Fruit fly (Drosophila melanogaster) whole organism, embryonic: ENCODE measurements around the gene Or7a.

Experiments used
- Bgb ChIP-seq: fragments of 200-800 bp; sonication (Bioruptor generic); IDR thresholded peaks from 2 replicates; pipeline ENCODE4 v1.3.6; 2022; ENCODE audit warnings: missing biosample characterization, missing genetic modification characterization; ENCODE audit not compliant: partially characterized antibody
- BtbVII ChIP-seq: fragments of 200-800 bp; sonication (Bioruptor generic); optimal IDR thresholded peaks from 3 replicates; lab custom pipeline; 2017; ENCODE audit warnings: missing biosample characterization, mild to moderate bottlenecking, missing genetic modification characterization
- CG11560 ChIP-seq: fragments of 200-800 bp; sonication (Bioruptor generic); IDR thresholded peaks from 3 replicates; pipeline ENCODE4 v1.3.6; 2022; ENCODE audit warnings: missing biosample characterization, missing genetic modification characterization
- CG11695 ChIP-seq: fragments of 200-800 bp; sonication (Bioruptor generic); IDR thresholded peaks from 3 replicates; pipeline ENCODE4 v1.3.6; 2022; ENCODE audit warnings: missing biosample characterization, missing genetic modification characterization
- CG12071 ChIP-seq: fragments of 200-800 bp; sonication (Bioruptor generic); optimal IDR thresholded peaks from 3 replicates; lab custom pipeline; 2018; ENCODE audit warnings: missing biosample characterization, mild to moderate bottlenecking, missing genetic modification characterization
- CG12659 ChIP-seq: fragments of 200-800 bp; sonication (Bioruptor generic); optimal IDR thresholded peaks from 3 replicates; lab custom pipeline; 2017; ENCODE audit warnings: mild to moderate bottlenecking, missing biosample characterization, missing genetic modification reagents, missing genetic modification characterization
- CG15073 ChIP-seq: fragments of 200-800 bp; sonication (Bioruptor generic); optimal IDR thresholded peaks from 2 replicates; lab custom pipeline; 2016; ENCODE audit warnings: missing biosample characterization, missing genetic modification characterization
- CG1529 ChIP-seq: fragments of 200-800 bp; sonication (Bioruptor generic); optimal IDR thresholded peaks from 3 replicates; lab custom pipeline; 2018; ENCODE audit warnings: missing biosample characterization, missing genetic modification characterization
- CG16863 ChIP-seq: fragments of 200-800 bp; sonication (Bioruptor generic); optimal IDR thresholded peaks from 3 replicates; lab custom pipeline; 2016; ENCODE audit warnings: missing biosample characterization, missing genetic modification characterization
- CG17568 ChIP-seq: fragments of 200-800 bp; sonication (Bioruptor generic); optimal IDR thresholded peaks from 2 replicates; lab custom pipeline; 2018; ENCODE audit warnings: missing biosample characterization, mild to moderate bottlenecking, missing genetic modification characterization, moderate library complexity
- CG18011 ChIP-seq: fragments of 200-800 bp; sonication (Bioruptor generic); optimal IDR thresholded peaks from 2 replicates; lab custom pipeline; 2017; ENCODE audit warnings: missing biosample characterization, missing genetic modification characterization, mild to moderate bottlenecking, moderate library complexity, missing genotype
- CG2120 ChIP-seq: fragments of 200-800 bp; sonication (Bioruptor generic); optimal IDR thresholded peaks from 3 replicates; lab custom pipeline; 2016; ENCODE audit warnings: missing biosample characterization, missing genetic modification characterization
- CG2202 ChIP-seq: fragments of 200-800 bp; sonication (Bioruptor generic); optimal IDR thresholded peaks from 2 replicates; lab custom pipeline; 2018; ENCODE audit warnings: missing biosample characterization, mild to moderate bottlenecking, missing genetic modification characterization
- CG2875 ChIP-seq: fragments of 200-800 bp; sonication (Bioruptor generic); optimal IDR thresholded peaks from 2 replicates; lab custom pipeline; 2017; ENCODE audit warnings: missing biosample characterization, mild to moderate bottlenecking, missing genetic modification characterization, missing genetic modification reagents
- CG31441 ChIP-seq: fragments of 200-800 bp; sonication (Bioruptor generic); IDR thresholded peaks from 2 replicates; pipeline ENCODE4 v1.3.6; 2022; ENCODE audit warnings: missing biosample characterization, missing genetic modification characterization
- CG32767 ChIP-seq: fragments of 200-800 bp; sonication (Bioruptor generic); IDR thresholded peaks from 2 replicates; pipeline ENCODE4 v1.3.6; 2022; ENCODE audit warnings: missing biosample characterization, missing genetic modification characterization
- CG34224 ChIP-seq: fragments of 200-800 bp; sonication (Bioruptor generic); IDR thresholded peaks from 3 replicates; pipeline ENCODE4 v1.3.6; 2022; ENCODE audit warnings: missing biosample characterization, missing genetic modification characterization; ENCODE audit not compliant: partially characterized antibody
- CG3726 ChIP-seq: fragments of 200-800 bp; sonication (Bioruptor generic); IDR thresholded peaks from 3 replicates; pipeline ENCODE4, ENCODE4 v1.3.6; 2022; ENCODE audit warnings: missing biosample characterization, missing genetic modification characterization
- CG3838 ChIP-seq: fragments of 200-800 bp; sonication (Bioruptor generic); optimal IDR thresholded peaks from 3 replicates; lab custom pipeline; 2016; ENCODE audit warnings: missing biosample characterization, missing genetic modification characterization
- CG6813 ChIP-seq: fragments of 200-800 bp; sonication (Bioruptor generic); optimal IDR thresholded peaks from 2 replicates; lab custom pipeline; 2017; ENCODE audit warnings: missing biosample characterization, missing genetic modification characterization, mild to moderate bottlenecking, moderate library complexity, missing genetic modification reagents
- CG8281 ChIP-seq: fragments of 200-800 bp; sonication (Bioruptor generic); optimal IDR thresholded peaks from 2 replicates; lab custom pipeline; 2018; ENCODE audit warnings: missing biosample characterization, mild to moderate bottlenecking, missing genetic modification characterization, moderate library complexity
- CG8944 ChIP-seq: fragments of 200-800 bp; sonication (Bioruptor generic); optimal IDR thresholded peaks from 3 replicates; lab custom pipeline; 2016; ENCODE audit warnings: missing biosample characterization, missing genetic modification characterization
- CG9932 ChIP-seq: fragments of 200-800 bp; sonication (Bioruptor generic); IDR thresholded peaks from 2 replicates; pipeline ENCODE4 v1.3.6; 2022; ENCODE audit warnings: missing biosample characterization, missing genetic modification characterization
- E2f2 ChIP-seq: fragments of 200-800 bp; sonication (Bioruptor generic); IDR thresholded peaks from 2 replicates; pipeline ENCODE4 v1.3.6; 2022; ENCODE audit warnings: missing biosample characterization, missing genetic modification characterization
- GATAe ChIP-seq: fragments of 200-800 bp; sonication (Bioruptor generic); conservative IDR thresholded peaks from 2 replicates; pipeline ENCODE4 v1.3.6; 2022; ENCODE audit warnings: missing biosample characterization, missing genetic modification characterization
- HLH4C ChIP-seq: fragments of 200-800 bp; sonication (Bioruptor generic); IDR thresholded peaks from 3 replicates; pipeline ENCODE4 v1.3.6; 2022; ENCODE audit warnings: missing biosample characterization, missing genetic modification characterization; ENCODE audit not compliant: partially characterized antibody
- HLHmδ ChIP-seq: fragments of 200-800 bp; sonication (Bioruptor generic); optimal IDR thresholded peaks from 2 replicates; lab custom pipeline; 2018; ENCODE audit warnings: missing biosample characterization, mild to moderate bottlenecking, missing genetic modification characterization, moderate library complexity
- Kr ChIP-seq: fragments of 200-800 bp; sonication (Bioruptor generic); optimal IDR thresholded peaks from 2 replicates; lab custom pipeline; 2017; ENCODE audit warnings: missing biosample characterization, mild to moderate bottlenecking, missing genetic modification characterization
- NFAT ChIP-seq: fragments of 200-800 bp; sonication (Bioruptor generic); IDR thresholded peaks from 2 replicates; pipeline ENCODE4 v1.3.6; 2022; ENCODE audit warnings: missing biosample characterization, missing genetic modification characterization
- Nf-YA ChIP-seq: fragments of 200-800 bp; sonication (Bioruptor generic); IDR thresholded peaks from 2 replicates; pipeline ENCODE4 v1.3.6; 2022; ENCODE audit warnings: missing biosample characterization, missing genetic modification characterization
- Rfx ChIP-seq: fragments of 200-800 bp; sonication (Bioruptor generic); IDR thresholded peaks from 2 replicates; pipeline ENCODE4 v1.3.6; 2022; ENCODE audit warnings: missing biosample characterization, missing genetic modification characterization
- Sry-δ ChIP-seq: fragments of 200-800 bp; sonication (Bioruptor generic); optimal IDR thresholded peaks from 2 replicates; lab custom pipeline; 2016; ENCODE audit warnings: missing biosample characterization, missing genetic modification characterization
- Stat92E ChIP-seq, 3 experiments: fragments of >200 bp in 2 of 3; fragments of 200-800 bp in 1 of 3; sonication (Bioruptor generic) in 1 of 3; optimal IDR thresholded peaks; 2 replicates each; lab custom pipeline; 2017 to 2019; ENCODE audit warnings: missing biosample characterization in 3 of 3, missing genetic modification characterization in 3 of 3, mild to moderate bottlenecking in 1 of 3, moderate library complexity in 1 of 3
- bbx ChIP-seq: fragments of 200-800 bp; sonication (Bioruptor generic); IDR thresholded peaks from 2 replicates; pipeline ENCODE4 v1.3.6; 2022; ENCODE audit warnings: missing biosample characterization, missing genetic modification characterization; ENCODE audit not compliant: partially characterized antibody
- cato ChIP-seq: fragments of 200-800 bp; sonication (Bioruptor generic); optimal IDR thresholded peaks from 2 replicates; lab custom pipeline; 2016; ENCODE audit warnings: missing biosample characterization, missing genetic modification characterization, borderline replicate concordance
- crp ChIP-seq, 2 experiments: fragments of 200-800 bp; sonication (Bioruptor generic); optimal IDR thresholded peaks; 2 replicates in 1 of 2; 3 replicates in 1 of 2; lab custom pipeline; 2017; ENCODE audit warnings: missing biosample characterization in 2 of 2, missing genetic modification characterization in 2 of 2, mild to moderate bottlenecking in 1 of 2, moderate library complexity in 1 of 2
- cwo ChIP-seq: fragments of 200-800 bp; sonication (Bioruptor generic); optimal IDR thresholded peaks from 3 replicates; lab custom pipeline; 2017; ENCODE audit warnings: missing biosample characterization, missing genetic modification characterization, mild to moderate bottlenecking, moderate library complexity, missing genetic modification reagents
- dm ChIP-seq: fragments of 200-800 bp; sonication (Bioruptor generic); optimal IDR thresholded peaks from 3 replicates; lab custom pipeline; 2016; ENCODE audit warnings: missing biosample characterization, missing genetic modification characterization
- inv ChIP-seq: fragments of 200-800 bp; sonication (Bioruptor generic); IDR thresholded peaks from 2 replicates; pipeline ENCODE4 v1.3.6; 2022; ENCODE audit warnings: missing biosample characterization, missing genetic modification characterization; ENCODE audit not compliant: partially characterized antibody
- knrl ChIP-seq: fragments of 200-800 bp; sonication (Bioruptor generic); IDR thresholded peaks from 3 replicates; pipeline ENCODE4 v1.3.6; 2022; ENCODE audit warnings: missing biosample characterization, missing genetic modification characterization; ENCODE audit not compliant: partially characterized antibody
- lov ChIP-seq, 2 experiments: fragments of 200-800 bp in 1 of 2; fragments of >200 bp in 1 of 2; sonication (Bioruptor generic) in 1 of 2; IDR thresholded peaks in 1 of 2; optimal IDR thresholded peaks in 1 of 2; 2 replicates in 1 of 2; 3 replicates in 1 of 2; pipeline versions ENCODE4 v1.3.6 to Lab custom; 2017 to 2022; ENCODE audit warnings: missing biosample characterization in 1 of 2, missing genetic modification characterization in 1 of 2
- onecut ChIP-seq: fragments of 200-800 bp; sonication (Bioruptor generic); IDR thresholded peaks from 2 replicates; pipeline ENCODE4 v1.3.6; 2022; ENCODE audit warnings: missing biosample characterization, missing genetic modification characterization
- row ChIP-seq: fragments of 200-800 bp; sonication (Bioruptor generic); IDR thresholded peaks from 3 replicates; pipeline ENCODE4 v1.3.6; 2022; ENCODE audit warnings: missing biosample characterization, missing genetic modification characterization
- salm ChIP-seq: fragments of 200-800 bp; sonication (Bioruptor generic); optimal IDR thresholded peaks from 2 replicates; lab custom pipeline; 2018; ENCODE audit warnings: missing biosample characterization, mild to moderate bottlenecking, missing genetic modification characterization
- sd ChIP-seq: fragments of 200-800 bp; sonication (Bioruptor generic); optimal IDR thresholded peaks from 3 replicates; lab custom pipeline; 2018; ENCODE audit warnings: missing biosample characterization, mild to moderate bottlenecking, missing genetic modification characterization, moderate library complexity
- sob ChIP-seq: fragments of 200-800 bp; sonication (Bioruptor generic); IDR thresholded peaks from 2 replicates; pipeline ENCODE4 v1.3.6; 2022; ENCODE audit warnings: missing biosample characterization, missing genetic modification characterization
- sr ChIP-seq: fragments of 200-800 bp; sonication (Bioruptor generic); IDR thresholded peaks from 3 replicates; pipeline ENCODE4 v1.3.6; 2022; ENCODE audit warnings: missing biosample characterization, missing genetic modification characterization

The Or7a gene

DNA sequence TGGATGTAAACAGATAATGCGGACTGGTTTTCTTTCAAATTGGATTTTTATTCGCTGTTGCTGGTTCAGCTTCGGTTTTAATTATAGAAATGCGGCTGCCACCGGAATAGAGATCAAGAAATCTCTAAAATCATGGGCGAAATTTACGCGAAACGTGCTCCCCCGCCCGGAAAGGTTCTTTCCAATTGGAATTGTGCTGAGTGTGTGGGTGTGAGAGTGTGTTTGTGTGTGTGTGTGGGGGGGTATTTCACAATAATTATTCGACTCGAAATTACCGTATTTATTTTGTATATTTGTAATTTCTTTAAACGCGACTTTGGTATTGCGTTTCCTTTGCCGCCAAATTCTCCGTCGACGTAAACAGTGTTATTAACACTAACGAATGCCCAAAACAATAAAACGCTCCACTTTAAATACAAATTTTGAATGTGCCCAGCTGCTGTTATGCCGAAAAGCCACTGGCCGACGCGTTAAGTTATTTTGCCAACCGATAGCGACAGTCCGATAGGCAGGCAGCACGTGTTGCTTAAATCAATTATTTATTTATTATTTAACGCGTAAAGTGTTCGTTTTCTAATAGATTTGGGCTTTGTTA lies 49.7 kb downstream of the Or7a start, which contains the start of gene Gclc (continued):
- TF ChIP-seq knrl (peak; percentile 45; the same call in 2 of the 3 replicates), salm (no peak), CG32767 (no peak), CG12071 (GFP tag; lab: Kevin White, UChicago) (no peak), CG8944 (GFP tag; lab: Kevin White, UChicago) (no peak), Rfx (GFP tag; lab: Robert Waterston, UW) (peak; percentile 26; the same call in 1 of the 2 replicates), CG16863 (GFP tag; lab: Kevin White, UChicago) (no peak), CG18011 (GFP tag; lab: Kevin White, UChicago) (no peak), CG2202 (tag; lab: Kevin White, UChicago) (no peak), cwo (GFP tag; lab: Kevin White, UChicago) (peak; percentile 82), CG15073 (no peak), Sry-δ (GFP tag; lab: Kevin White, UChicago) (peak; percentile 28), Bgb (GFP tag; lab: Robert Waterston, UW) (peak; percentile 11; the same call in 1 of the 2 replicates), inv (GFP tag; lab: Robert Waterston, UW) (peak; percentile 20; the same call in 1 of the 2 replicates), E2f2 (GFP tag; lab: Robert Waterston, UW) (peak; percentile 50), CG6813 (GFP tag; lab: Kevin White, UChicago) (peak; percentile 19), sr (0 out of 3 replicates have a peak, but pooled peaks have one; percentile 52), onecut (GFP tag; lab: Robert Waterston, UW) (no peak), cato (GFP tag; lab: Kevin White, UChicago) (no peak), CG9932 (GFP tag; lab: Robert Waterston, UW) (peak; percentile 13; the same call in 1 of the 2 replicates), crp (GFP tag; optimal IDR thresholded peaks at IDR 0.05; lab: Kevin White, UChicago) (peak in 1 of 2 experiments; percentile 23), Nf-YA (GFP tag; lab: Robert Waterston, UW) (no peak), Stat92E (GFP tag; optimal IDR thresholded peaks at IDR 0.05; lab: Kevin White, UChicago) (no peak), HLHmδ (GFP tag; lab: Kevin White, UChicago) (no peak), CG3838 (GFP tag; lab: Kevin White, UChicago) (no peak), CG11560 (no peak), CG2875 (no peak), row (GFP tag; lab: Robert Waterston, UW) (peak; percentile 25; the same call in 1 of the 3 replicates), HLH4C (GFP tag; lab: Robert Waterston, UW) (peak; percentile 34; the same call in 1 of the 3 replicates), CG1529 (GFP tag; lab: Kevin White, UChicago) (no peak), CG8281 (tag; lab: Kevin White, UChicago) (no peak), GATAe (no peak), Kr (GFP tag; lab: Kevin White, UChicago) (no peak), lov (optimal IDR thresholded peaks at IDR 0.05; lab: Kevin White, UChicago) (no peak), lov (GFP tag; IDR thresholded peaks at IDR 0.05; lab: Robert Waterston, UW) (no peak), CG11695 (GFP tag; lab: Robert Waterston, UW) (no peak), CG2120 (GFP tag; lab: Kevin White, UChicago) (peak; percentile 27), CG3726 (GFP tag; lab: Robert Waterston, UW) (no peak), CG34224 (GFP tag; lab: Robert Waterston, UW) (peak; percentile 40; the same call in 1 of the 3 replicates), sob (GFP tag; lab: Robert Waterston, UW) (no peak; the same call in 1 of the 2 replicates), NFAT (GFP tag; lab: Robert Waterston, UW) (0 out of 2 replicates have a peak, but pooled peaks have one; percentile 23), bbx (GFP tag; lab: Robert Waterston, UW) (peak; percentile 41), CG12659 (GFP tag; lab: Kevin White, UChicago) (peak; percentile 31), BtbVII (GFP tag; lab: Kevin White, UChicago) (peak; percentile 47), dm (GFP tag; lab: Kevin White, UChicago) (peak; percentile 81), CG31441 (GFP tag; lab: Robert Waterston, UW) (no peak), CG17568 (peak; percentile 24), sd (tag; lab: Kevin White, UChicago) (peak; percentile 7)
